Fruit fly (Drosophila melanogaster): Measurements from ENCODE around the gene CG14572.

DNA sequence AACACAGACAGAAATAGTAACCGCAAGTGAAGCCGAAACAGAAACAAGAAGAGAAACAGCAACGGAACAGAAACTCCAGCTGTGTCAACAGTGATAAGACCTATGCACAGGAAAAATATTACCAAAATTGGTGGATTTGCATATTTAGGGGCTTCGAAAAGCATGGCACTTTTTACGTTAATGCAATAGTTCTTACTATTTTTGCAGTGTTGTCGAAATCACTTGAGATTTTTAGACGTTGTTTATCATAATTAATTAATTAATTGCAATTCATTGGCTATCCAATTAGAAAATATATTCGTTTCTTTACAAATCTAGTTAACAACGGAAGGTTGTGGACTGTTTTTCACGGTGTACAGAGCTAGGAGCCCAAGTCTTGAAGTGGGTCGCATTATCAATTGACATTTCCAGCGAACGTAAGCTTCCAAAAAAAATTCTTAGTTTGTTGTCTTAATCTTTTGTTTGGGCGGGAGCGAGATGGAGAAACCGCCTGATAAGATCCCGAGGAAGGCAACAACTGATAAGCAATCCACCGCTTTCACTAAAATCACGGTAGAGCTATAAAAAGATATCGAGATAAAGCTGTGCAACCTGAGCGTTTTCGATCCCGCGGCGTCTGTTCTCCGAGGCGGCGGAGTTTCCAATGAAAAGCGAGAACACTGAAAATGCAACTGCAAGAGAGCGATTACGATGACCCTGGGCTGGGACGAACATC is 14.2 kb upstream of the CG14572 start:
- no peak for TF ChIP-seq EcR (GFP tag; optimal IDR thresholded peaks at IDR 0.05)
- TF ChIP-seq CG10348 (GFP tag; IDR thresholded peaks at IDR 0.05) = no peak
- TF ChIP-seq Snoo (tag; optimal IDR thresholded peaks at IDR 0.05) = no peak
